Worm (Caenorhabditis elegans) whole organism, late embryonic: ENCODE data around the gene gst-10.

Source experiments
- C38D4.7 ChIP-seq: fragments of 200-800 bp; sonication (Bioruptor generic); optimal IDR thresholded peaks from 2 replicates; lab custom pipeline; 2018; ENCODE audit warnings: mild to moderate bottlenecking, missing genetic modification characterization, moderate library complexity, missing compliant biosample characterization
- T23F11.4 ChIP-seq: fragments of 200-800 bp; sonication (Bioruptor generic); optimal IDR thresholded peaks from 2 replicates; lab custom pipeline; 2018; ENCODE audit warnings: mild to moderate bottlenecking, missing genetic modification characterization, missing compliant biosample characterization
- Y22D7AL.16 ChIP-seq: sonication (generic microtip); optimal IDR thresholded peaks from 2 replicates; lab custom pipeline; 2016; ENCODE audit warnings: missing genetic modification characterization, missing compliant biosample characterization
- ahr-1 ChIP-seq: sonication (generic microtip); optimal IDR thresholded peaks from 2 replicates; lab custom pipeline; 2016; ENCODE audit warnings: missing genetic modification characterization, missing compliant biosample characterization
- ceh-18 ChIP-seq: sonication (generic microtip); optimal IDR thresholded peaks from 2 replicates; lab custom pipeline; 2016; ENCODE audit warnings: missing genetic modification characterization, missing compliant biosample characterization
- ceh-19 ChIP-seq: fragments of 200-800 bp; sonication (Bioruptor generic); optimal IDR thresholded peaks from 2 replicates; lab custom pipeline; 2018; ENCODE audit warnings: mild to moderate bottlenecking, missing genetic modification characterization, missing compliant biosample characterization
- ceh-22 ChIP-seq: sonication (generic microtip); optimal IDR thresholded peaks from 2 replicates; lab custom pipeline; 2017; ENCODE audit warnings: missing biosample characterization, missing genetic modification characterization
- ceh-24 ChIP-seq: sonication (generic microtip); optimal IDR thresholded peaks from 2 replicates; lab custom pipeline; 2016; ENCODE audit warnings: mild to moderate bottlenecking, missing genetic modification characterization, missing compliant biosample characterization
- ceh-30 ChIP-seq: fragments of 150-350 bp; optimal IDR thresholded peaks from 2 replicates; lab custom pipeline; 2014; ENCODE audit warnings: missing biosample characterization, missing genetic modification characterization
- ceh-31 ChIP-seq: sonication (generic microtip); optimal IDR thresholded peaks from 2 replicates; lab custom pipeline; 2016; ENCODE audit warnings: missing genetic modification characterization, missing compliant biosample characterization
- ceh-45 ChIP-seq: fragments of 200-800 bp; sonication (Bioruptor generic); IDR thresholded peaks from 2 replicates; pipeline ENCODE4 v1.3.6; 2022; ENCODE audit warnings: missing genetic modification reagents, missing genetic modification characterization, missing compliant biosample characterization
- dmd-4 ChIP-seq: sonication (generic microtip); optimal IDR thresholded peaks from 2 replicates; lab custom pipeline; 2016; ENCODE audit warnings: borderline replicate concordance, missing genetic modification characterization, missing compliant biosample characterization
- dve-1 ChIP-seq: sonication (generic microtip); optimal IDR thresholded peaks from 2 replicates; lab custom pipeline; 2017; ENCODE audit warnings: antibody characterized with exemption, mild to moderate bottlenecking, missing genetic modification characterization, missing compliant biosample characterization
- elt-2 ChIP-seq: sonication (generic microtip); optimal IDR thresholded peaks from 2 replicates; lab custom pipeline; 2016; ENCODE audit warnings: missing genetic modification reagents, missing genetic modification characterization, missing compliant biosample characterization
- fax-1 ChIP-seq: sonication (generic microtip); optimal IDR thresholded peaks from 2 replicates; lab custom pipeline; 2016; ENCODE audit warnings: missing genotype, missing genetic modification characterization, missing compliant biosample characterization
- fkh-10 ChIP-seq: fragments of 150-350 bp; optimal IDR thresholded peaks from 2 replicates; lab custom pipeline; 2014; ENCODE audit warnings: missing biosample characterization, missing genetic modification reagents, missing genetic modification characterization
- fkh-6 ChIP-seq: sonication (generic microtip); optimal IDR thresholded peaks from 2 replicates; lab custom pipeline; 2016; ENCODE audit warnings: missing genetic modification characterization, missing compliant biosample characterization
- hlh-13 ChIP-seq: fragments of 200-800 bp; sonication (Bioruptor generic); optimal IDR thresholded peaks from 2 replicates; lab custom pipeline; 2018; ENCODE audit warnings: mild to moderate bottlenecking, missing genetic modification characterization, missing compliant biosample characterization
- hlh-15 ChIP-seq: sonication (generic microtip); optimal IDR thresholded peaks from 2 replicates; lab custom pipeline; 2016; ENCODE audit warnings: missing genetic modification characterization, missing compliant biosample characterization
- hlh-30 ChIP-seq: sonication (generic microtip); optimal IDR thresholded peaks from 2 replicates; lab custom pipeline; 2017; ENCODE audit warnings: antibody characterized with exemption, missing genetic modification characterization, missing compliant biosample characterization; ENCODE audit not compliant: insufficient read depth
- hlh-8 ChIP-seq: sonication (generic microtip); optimal IDR thresholded peaks from 2 replicates; lab custom pipeline; 2016; ENCODE audit warnings: missing genotype, missing genetic modification characterization, missing compliant biosample characterization
- lim-6 ChIP-seq: sonication (generic microtip); optimal IDR thresholded peaks from 2 replicates; lab custom pipeline; 2016; ENCODE audit warnings: missing genetic modification characterization, missing compliant biosample characterization
- madf-2 ChIP-seq: sonication (generic microtip); optimal IDR thresholded peaks from 2 replicates; lab custom pipeline; 2017; ENCODE audit warnings: missing genetic modification characterization, missing compliant biosample characterization
- mec-3 ChIP-seq: sonication (generic microtip); optimal IDR thresholded peaks from 2 replicates; lab custom pipeline; 2016; ENCODE audit warnings: borderline replicate concordance, missing genetic modification characterization, missing compliant biosample characterization
- nhr-11 ChIP-seq: fragments of 150-350 bp; optimal IDR thresholded peaks from 2 replicates; lab custom pipeline; 2014; ENCODE audit warnings: missing biosample characterization, missing genetic modification characterization
- nhr-232 ChIP-seq: sonication (generic microtip); optimal IDR thresholded peaks from 2 replicates; lab custom pipeline; 2016; ENCODE audit warnings: missing genetic modification characterization, missing compliant biosample characterization
- npax-4 ChIP-seq: sonication (generic microtip); optimal IDR thresholded peaks from 2 replicates; lab custom pipeline; 2016; ENCODE audit warnings: missing genetic modification characterization, missing compliant biosample characterization
- pat-9 ChIP-seq: fragments of 200-800 bp; sonication (Bioruptor generic); optimal IDR thresholded peaks from 2 replicates; lab custom pipeline; 2018; ENCODE audit warnings: mild to moderate bottlenecking, missing genetic modification characterization, moderate library complexity, missing compliant biosample characterization
- pros-1 ChIP-seq: fragments of 150-350 bp; optimal IDR thresholded peaks from 2 replicates; lab custom pipeline; 2014; ENCODE audit warnings: missing biosample characterization, missing genetic modification reagents, missing genetic modification characterization
- sdc-2 ChIP-seq: sonication (generic microtip); optimal IDR thresholded peaks from 2 replicates; lab custom pipeline; 2016; ENCODE audit warnings: missing genotype, missing genetic modification characterization, missing compliant biosample characterization
- tbx-2 ChIP-seq: sonication (generic microtip); optimal IDR thresholded peaks from 2 replicates; lab custom pipeline; 2016; ENCODE audit warnings: missing genetic modification characterization, missing compliant biosample characterization
- ttx-3 ChIP-seq: sonication (generic microtip); optimal IDR thresholded peaks from 2 replicates; lab custom pipeline; 2016; ENCODE audit warnings: missing genetic modification reagents, missing genetic modification characterization, missing compliant biosample characterization
- unc-55 ChIP-seq: sonication (generic microtip); optimal IDR thresholded peaks from 2 replicates; lab custom pipeline; 2017; ENCODE audit warnings: missing biosample characterization, missing genetic modification reagents, missing genetic modification characterization
- unc-86 ChIP-seq: sonication (generic microtip); optimal IDR thresholded peaks from 2 replicates; lab custom pipeline; 2016; ENCODE audit warnings: missing genetic modification characterization, missing compliant biosample characterization
- zip-5 ChIP-seq: sonication (generic microtip); optimal IDR thresholded peaks from 2 replicates; lab custom pipeline; 2016; ENCODE audit warnings: missing genetic modification characterization, missing compliant biosample characterization
- ztf-16 ChIP-seq: sonication (generic microtip); optimal IDR thresholded peaks from 2 replicates; lab custom pipeline; 2017; ENCODE audit warnings: missing genetic modification characterization, missing compliant biosample characterization

gst-10 gene

ce11 chrV:2603056-2603455, 41.6 kb downstream of the gst-10 start, which contains the start of gene F53E10.6 (continued):
- TF ChIP-seq hlh-13 (GFP tag; lab: Kevin White, UChicago) (no peak), fkh-6 (no peak), ahr-1 (no peak), T23F11.4 (GFP tag; lab: Kevin White, UChicago) (no peak), nhr-11 (tag; lab: Kevin White, UChicago) (no peak), ceh-18 (tag; lab: Kevin White, UChicago) (no peak), elt-2 (peak; percentile 39), tbx-2 (tag; lab: Kevin White, UChicago) (peak; percentile 63), sdc-2 (tag; lab: Kevin White, UChicago) (no peak), pros-1 (no peak), fax-1 (tag; lab: Kevin White, UChicago) (peak; percentile 22), madf-2 (tag; lab: Kevin White, UChicago) (no peak), npax-4 (tag; lab: Kevin White, UChicago) (peak; percentile 2), mec-3 (peak; percentile 39), pat-9 (no peak), unc-86 (no peak), lim-6 (tag; lab: Kevin White, UChicago) (no peak), ceh-31 (peak; percentile 88), C38D4.7 (GFP tag; lab: Kevin White, UChicago) (no peak), dmd-4 (no peak), ztf-16 (tag; lab: Kevin White, UChicago) (no peak), hlh-8 (peak; percentile 41), ceh-22 (tag; lab: Kevin White, UChicago) (no peak), dve-1 (tag; lab: Kevin White, UChicago) (no peak), ceh-24 (tag; lab: Kevin White, UChicago) (no peak), nhr-232 (tag; lab: Kevin White, UChicago) (no peak), fkh-10 (GFP tag; lab: Kevin White, UChicago) (no peak), hlh-30 (tag; lab: Kevin White, UChicago) (no peak), unc-55 (no peak)

- TF ChIP-seq nhr-11 (tag; lab: Kevin White, UChicago) = no peak
- TF ChIP-seq ceh-30 (tag; lab: Kevin White, UChicago) = no peak
- TF ChIP-seq hlh-15 = no peak
- TF ChIP-seq pros-1 = no peak
- TF ChIP-seq ceh-45 (GFP tag; lab: Robert Waterston, UW) = no peak
- TF ChIP-seq ceh-19 (GFP tag; lab: Kevin White, UChicago) = no peak
- TF ChIP-seq lim-6 (tag; lab: Kevin White, UChicago) = no peak
- no peak for TF ChIP-seq dmd-4
- TF ChIP-seq Y22D7AL.16 = no peak
- no peak for TF ChIP-seq ttx-3 (tag; lab: Kevin White, UChicago)
- no peak for TF ChIP-seq zip-5 (tag; lab: Kevin White, UChicago)
Measured at ce11 chrV:2608352-2608751, 46.9 kb downstream of the gst-10 start, which contains the start of gene acr-17. TSS of gene acr-17 (plus strand) at chrV:2608652.
